Worm (Caenorhabditis elegans) whole organism, early embryonic: Measurements from ENCODE around the gene rom-1.

Experiments used
- B0310.2 ChIP-seq: sonication (generic microtip); optimal IDR thresholded peaks from 2 replicates; lab custom pipeline; 2016; ENCODE audit warnings: mild to moderate bottlenecking, missing genetic modification characterization, missing compliant biosample characterization
- F13C5.2 ChIP-seq: sonication (generic microtip); optimal IDR thresholded peaks from 2 replicates; lab custom pipeline; 2017; ENCODE audit warnings: mild to moderate bottlenecking, missing genetic modification characterization, inconsistent platforms, missing compliant biosample characterization
- aly-1 ChIP-seq: sonication (generic microtip); optimal IDR thresholded peaks from 2 replicates; lab custom pipeline; 2016; ENCODE audit warnings: missing genetic modification characterization, missing compliant biosample characterization
- ama-1 ChIP-seq: fragments of 150-350 bp; optimal IDR thresholded peaks from 2 replicates; lab custom pipeline; 2014
- ceh-13 ChIP-seq: fragments of 200-800 bp; sonication (Bioruptor generic); optimal IDR thresholded peaks from 2 replicates; lab custom pipeline; 2018; ENCODE audit warnings: mild to moderate bottlenecking, missing genetic modification characterization, missing compliant biosample characterization
- ceh-36 ChIP-seq: sonication (generic microtip); optimal IDR thresholded peaks from 2 replicates; lab custom pipeline; 2016; ENCODE audit warnings: missing genetic modification characterization, inconsistent platforms, missing compliant biosample characterization
- ets-7 ChIP-seq: sonication (generic microtip); optimal IDR thresholded peaks from 2 replicates; lab custom pipeline; 2016; ENCODE audit warnings: missing genotype, missing genetic modification characterization, missing compliant biosample characterization
- flt-1 ChIP-seq: fragments of 200-800 bp; sonication (Bioruptor generic); IDR thresholded peaks from 2 replicates; pipeline ENCODE4 v1.3.6; 2022; ENCODE audit warnings: missing genetic modification characterization, missing compliant biosample characterization
- hmbx-1 ChIP-seq: sonication (generic microtip); optimal IDR thresholded peaks from 2 replicates; lab custom pipeline; 2016; ENCODE audit warnings: mild to moderate bottlenecking, missing genetic modification characterization, missing compliant biosample characterization
- hmg-4 ChIP-seq: fragments of 200-800 bp; sonication (Bioruptor generic); optimal IDR thresholded peaks from 2 replicates; lab custom pipeline; 2018; ENCODE audit warnings: mild to moderate bottlenecking, missing genetic modification characterization, missing compliant biosample characterization
- hnd-1 ChIP-seq: sonication (generic microtip); optimal IDR thresholded peaks from 2 replicates; lab custom pipeline; 2016; ENCODE audit warnings: missing genetic modification characterization, missing compliant biosample characterization
- pes-1 ChIP-seq: fragments of 200-800 bp; sonication (Bioruptor generic); IDR thresholded peaks from 2 replicates; pipeline ENCODE4 v1.3.6; 2022; ENCODE audit warnings: missing genetic modification reagents, missing genetic modification characterization, missing compliant biosample characterization
- scrt-1 ChIP-seq: fragments of 200-800 bp; sonication (Bioruptor generic); IDR thresholded peaks from 2 replicates; pipeline ENCODE4 v1.3.6; 2022; ENCODE audit warnings: missing genetic modification characterization, missing compliant biosample characterization
- sea-1 ChIP-seq: fragments of 200-800 bp; sonication (Bioruptor generic); conservative IDR thresholded peaks from 2 replicates; pipeline ENCODE4 v1.3.6; 2022; ENCODE audit warnings: missing genetic modification characterization, missing compliant biosample characterization
- tbx-11 ChIP-seq: fragments of 200-800 bp; sonication (Bioruptor generic); IDR thresholded peaks from 2 replicates; pipeline ENCODE4 v1.3.6; 2022; ENCODE audit warnings: missing genetic modification characterization, missing compliant biosample characterization
- tbx-37 ChIP-seq: fragments of 200-800 bp; sonication (Bioruptor generic); conservative IDR thresholded peaks from 2 replicates; pipeline ENCODE4 v1.3.6; 2022; ENCODE audit warnings: missing genetic modification reagents, missing genetic modification characterization, missing compliant biosample characterization
- tra-4 ChIP-seq: sonication (generic microtip); optimal IDR thresholded peaks from 2 replicates; lab custom pipeline; 2017; ENCODE audit warnings: missing genetic modification characterization, missing compliant biosample characterization

Gene rom-1

DNA sequence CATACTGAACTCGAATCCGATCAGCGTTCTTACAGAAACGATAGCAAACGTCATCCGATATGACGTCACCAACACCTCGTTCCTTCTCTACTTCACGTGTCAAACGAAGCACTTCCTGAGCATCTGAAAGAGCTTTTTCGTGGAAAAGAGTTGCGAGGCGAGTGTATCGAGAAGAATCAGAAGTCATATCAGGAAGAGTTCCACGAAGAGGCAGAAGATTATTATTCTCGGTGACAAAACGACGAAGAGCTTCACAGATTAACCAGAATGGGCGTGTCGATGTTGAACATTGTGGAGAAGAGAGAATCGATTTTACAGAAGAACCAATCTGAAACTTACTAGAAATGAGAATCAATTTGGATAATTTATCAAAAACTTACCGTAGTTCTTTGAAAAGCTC, 11.9 kb downstream of the rom-1 start:
- no peak for TF ChIP-seq F13C5.2 (tag; lab: Kevin White, UChicago)
- no peak for TF ChIP-seq ceh-13 (GFP tag; lab: Kevin White, UChicago)
- TF ChIP-seq flt-1 (GFP tag; lab: Robert Waterston, UW): no peak
- no peak for TF ChIP-seq hmg-4 (GFP tag; lab: Kevin White, UChicago)
- TF ChIP-seq scrt-1: no peak
- TF ChIP-seq tbx-11 (GFP tag; lab: Robert Waterston, UW): no peak
- TF ChIP-seq aly-1 (tag; lab: Kevin White, UChicago): no peak
- TF ChIP-seq tra-4 (tag; lab: Kevin White, UChicago): no peak
- no peak for TF ChIP-seq hnd-1 (tag; lab: Kevin White, UChicago)
- TF ChIP-seq hmbx-1 (tag; lab: Kevin White, UChicago): no peak
- no peak for TF ChIP-seq ama-1
- no peak for TF ChIP-seq tbx-37 (GFP tag; lab: Robert Waterston, UW)
- no peak for TF ChIP-seq B0310.2 (tag; lab: Kevin White, UChicago)
- TF ChIP-seq sea-1 (GFP tag; lab: Robert Waterston, UW): no peak

DNA sequence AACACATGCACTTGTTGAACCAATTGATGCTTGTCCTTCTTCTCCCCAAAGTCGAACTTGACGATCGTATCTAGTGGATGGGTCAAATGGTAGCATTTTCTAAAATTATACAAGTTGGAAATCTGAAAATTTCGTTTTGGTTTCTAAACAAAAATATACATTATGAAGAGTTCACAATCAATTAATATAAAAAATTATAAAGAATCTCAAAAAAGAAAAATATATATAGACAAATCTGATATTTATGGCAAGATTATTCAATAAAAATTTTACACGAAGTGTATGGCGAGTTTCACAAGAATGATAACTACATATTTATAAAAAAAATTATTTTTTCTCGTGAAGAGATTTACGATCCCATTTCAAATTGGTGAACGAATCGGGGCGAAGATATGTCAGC, 13.2 kb downstream of the rom-1 start, which contains the start of gene ula-1:
ula-1 (minus strand) TSS at position 101 of the 400 bp plus-strand sequence.
- no peak for TF ChIP-seq B0310.2 (tag; lab: Kevin White, UChicago)
- TF ChIP-seq aly-1 (tag; lab: Kevin White, UChicago): no peak
- TF ChIP-seq tbx-37 (GFP tag; lab: Robert Waterston, UW): no peak
- TF ChIP-seq ama-1: no peak
- no peak for TF ChIP-seq tra-4 (tag; lab: Kevin White, UChicago)
- no peak for TF ChIP-seq tbx-11 (GFP tag; lab: Robert Waterston, UW)
- no peak for TF ChIP-seq hnd-1 (tag; lab: Kevin White, UChicago)
- TF ChIP-seq F13C5.2 (tag; lab: Kevin White, UChicago): no peak
- no peak for TF ChIP-seq hmbx-1 (tag; lab: Kevin White, UChicago)
- no peak for TF ChIP-seq ceh-13 (GFP tag; lab: Kevin White, UChicago)
- no peak for TF ChIP-seq ceh-36 (tag; lab: Kevin White, UChicago)
- no peak for TF ChIP-seq scrt-1
- no peak for TF ChIP-seq ets-7 (tag; lab: Kevin White, UChicago)
- TF ChIP-seq hmg-4 (GFP tag; lab: Kevin White, UChicago): no peak
- TF ChIP-seq pes-1 (GFP tag; lab: Robert Waterston, UW): no peak

DNA sequence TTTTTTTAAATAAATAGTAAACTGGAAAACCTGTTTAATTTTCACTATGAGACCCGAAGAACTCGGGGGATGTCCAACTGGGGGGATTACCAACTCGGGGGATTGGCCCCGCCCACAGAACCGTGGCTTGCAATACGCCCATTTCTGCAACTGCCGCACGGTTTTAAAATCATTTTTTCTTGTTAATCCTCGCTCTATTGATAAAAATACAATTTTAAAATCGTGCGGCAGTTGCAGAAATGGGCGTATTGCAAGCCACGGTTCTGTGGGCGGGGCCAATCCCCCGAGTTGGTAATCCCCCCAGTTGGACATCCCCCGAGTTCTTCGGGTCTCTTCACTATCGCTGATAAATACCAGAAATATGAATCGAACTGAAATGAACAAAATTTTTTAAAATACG, 15.0 kb downstream of the rom-1 start, which contains the start of gene mmab-1:
mmab-1 (minus strand) TSS at position 95 of the 400 bp plus-strand sequence.
- peak; percentile 55; the same call in 1 of the 2 replicates for TF ChIP-seq pes-1 (GFP tag; lab: Robert Waterston, UW)

DNA sequence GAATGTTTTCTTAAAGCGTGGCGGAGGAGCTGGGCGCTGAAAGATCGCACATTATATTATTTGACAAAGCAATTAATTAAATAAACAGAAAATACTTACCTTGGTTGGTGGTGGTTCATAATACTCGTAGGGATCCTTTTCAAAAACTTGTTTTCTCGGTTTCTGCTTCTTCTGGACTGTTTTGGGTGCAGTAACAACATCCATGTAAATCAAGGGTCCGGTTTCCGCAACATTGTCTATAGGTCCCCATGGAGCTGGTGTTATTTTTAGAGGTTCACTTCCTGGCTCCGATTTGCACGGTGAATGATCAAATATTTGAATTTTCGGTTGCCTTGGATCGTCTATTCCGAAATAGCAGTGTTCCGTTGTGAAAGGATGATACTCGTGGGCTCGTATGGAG, 17.1 kb downstream of the rom-1 start:
- TF ChIP-seq ceh-36 (tag; lab: Kevin White, UChicago) (no peak), tbx-11 (GFP tag; lab: Robert Waterston, UW) (no peak), flt-1 (GFP tag; lab: Robert Waterston, UW) (no peak), scrt-1 (no peak), aly-1 (tag; lab: Kevin White, UChicago) (no peak), ama-1 (no peak), ets-7 (tag; lab: Kevin White, UChicago) (no peak)

DNA sequence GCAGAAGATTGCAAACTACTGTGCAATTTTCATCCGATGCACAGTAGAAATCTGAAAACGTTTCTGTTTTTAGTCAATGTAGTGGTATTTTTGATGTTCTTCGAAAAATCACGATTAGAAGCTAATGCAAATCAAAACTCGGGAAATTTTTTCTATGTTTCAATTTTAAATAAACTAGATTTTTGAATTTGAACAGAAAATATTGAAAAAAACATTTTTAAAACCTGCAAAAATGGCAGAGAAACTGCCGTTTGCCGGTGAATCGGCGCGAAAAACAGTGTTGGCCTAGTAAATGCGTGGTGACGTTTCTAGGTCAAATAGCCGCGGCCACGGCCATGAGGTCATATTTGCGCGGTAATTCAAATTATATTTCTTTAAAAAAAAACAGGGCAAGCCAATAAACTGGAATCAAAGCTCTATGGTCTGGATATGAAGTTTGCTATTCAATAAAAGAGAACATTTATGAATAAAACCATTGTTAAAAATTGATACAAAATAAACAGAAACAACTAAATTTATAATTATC, 23.2 kb downstream of the rom-1 start, which contains the start of gene set-2:
set-2 (minus strand) TSS at position 51 of the 526 bp plus-strand sequence.
- TF ChIP-seq scrt-1 (no peak), pes-1 (GFP tag; lab: Robert Waterston, UW) (peak; percentile 63; the same call in 1 of the 2 replicates), ceh-36 (tag; lab: Kevin White, UChicago) (no peak), tbx-37 (GFP tag; lab: Robert Waterston, UW) (peak; percentile 86), aly-1 (tag; lab: Kevin White, UChicago) (no peak), hmg-4 (GFP tag; lab: Kevin White, UChicago) (no peak), sea-1 (GFP tag; lab: Robert Waterston, UW) (no peak; the same call in 1 of the 2 replicates), flt-1 (GFP tag; lab: Robert Waterston, UW) (0 out of 2 replicates have a peak, but pooled peaks have one; percentile 10), F13C5.2 (tag; lab: Kevin White, UChicago) (peak; percentile 32)

DNA sequence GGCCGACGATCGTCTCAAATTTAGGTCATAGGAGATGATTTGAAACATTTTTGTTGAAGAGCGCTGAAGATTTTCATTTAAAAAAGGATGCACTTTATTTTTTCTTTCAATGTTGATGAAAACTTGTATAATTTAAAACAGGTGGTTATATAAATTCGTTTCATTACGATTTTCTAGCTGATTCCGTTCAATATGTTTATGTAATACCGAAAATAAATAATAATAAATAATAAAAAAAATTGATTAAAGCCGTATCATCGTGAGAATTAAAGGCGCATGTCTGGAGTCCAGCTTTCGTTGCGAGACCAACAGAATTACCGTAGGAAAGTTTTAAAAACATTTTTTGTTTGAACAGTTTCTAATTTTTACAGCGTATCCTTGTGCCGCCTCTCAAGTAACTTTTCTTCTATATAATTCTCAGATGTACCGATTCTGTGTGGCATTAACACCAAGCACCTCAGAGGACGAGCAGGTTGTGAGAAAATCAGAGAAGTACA, 25.3 kb downstream of the rom-1 start, which contains the start of the genes C26E6.12 and eri-9:
C26E6.12 (minus strand) TSS at position 51 of the 497 bp plus-strand sequence.
eri-9 (plus strand) TSS at position 248 of the 497 bp plus-strand sequence.
- TF ChIP-seq ets-7 (tag; lab: Kevin White, UChicago) (no peak), scrt-1 (no peak), hmbx-1 (tag; lab: Kevin White, UChicago) (no peak), sea-1 (GFP tag; lab: Robert Waterston, UW) (no peak), tbx-11 (GFP tag; lab: Robert Waterston, UW) (no peak), tra-4 (tag; lab: Kevin White, UChicago) (no peak), hnd-1 (tag; lab: Kevin White, UChicago) (no peak)

DNA sequence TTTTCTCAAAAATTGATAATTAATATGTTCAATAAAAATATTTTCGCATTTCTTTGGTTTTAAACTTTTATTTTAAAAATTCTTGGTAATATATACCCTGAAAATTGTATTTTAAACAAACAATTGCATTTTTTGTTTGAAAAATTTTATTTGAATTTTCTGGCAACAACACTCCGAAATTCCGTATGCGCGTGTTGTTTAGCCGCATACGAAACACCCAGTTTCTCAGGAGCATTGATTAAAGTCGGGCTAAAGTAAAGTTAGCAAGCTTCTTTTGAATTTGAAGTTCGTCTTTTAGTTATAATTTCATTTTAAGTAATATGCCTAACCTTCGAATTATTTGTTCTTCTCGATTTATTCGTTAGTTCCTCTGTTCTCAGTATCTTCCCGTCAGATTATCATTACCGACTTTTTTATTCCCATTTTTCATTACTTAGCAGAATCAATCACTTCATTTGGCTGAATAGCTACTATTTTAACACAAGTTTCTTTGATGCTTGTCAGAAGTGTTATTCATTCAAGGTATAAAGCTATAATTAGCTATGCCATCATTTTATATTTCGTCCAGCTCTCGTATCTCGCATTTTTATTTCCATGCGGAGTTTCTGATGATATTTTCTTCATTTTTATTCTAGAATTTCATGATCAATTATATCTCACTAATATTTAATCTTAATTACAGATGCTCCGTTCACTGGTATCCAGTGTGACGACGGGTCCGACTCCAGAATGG, 28.1 kb downstream of the rom-1 start, which contains the start of gene mrps-18C:
mrps-18C (plus strand) TSS at position 683 of the 733 bp plus-strand sequence.
- TF ChIP-seq ceh-36 (tag; lab: Kevin White, UChicago) (no peak), pes-1 (GFP tag; lab: Robert Waterston, UW) (no peak), ceh-13 (GFP tag; lab: Kevin White, UChicago) (no peak), aly-1 (tag; lab: Kevin White, UChicago) (no peak), ets-7 (tag; lab: Kevin White, UChicago) (no peak), hmg-4 (GFP tag; lab: Kevin White, UChicago) (no peak), hnd-1 (tag; lab: Kevin White, UChicago) (no peak), B0310.2 (tag; lab: Kevin White, UChicago) (no peak), tbx-37 (GFP tag; lab: Robert Waterston, UW) (no peak), hmbx-1 (tag; lab: Kevin White, UChicago) (no peak), tra-4 (tag; lab: Kevin White, UChicago) (no peak), flt-1 (GFP tag; lab: Robert Waterston, UW) (no peak), F13C5.2 (tag; lab: Kevin White, UChicago) (no peak), ama-1 (no peak)
